Fruit fly (Drosophila melanogaster) whole organism, embryonic: ENCODE results near the gene a10.

ENCODE experiments used
- Adf1 ChIP-seq: fragments of 200-800 bp; sonication (Bioruptor generic); IDR thresholded peaks from 2 replicates; pipeline ENCODE4 v1.3.6; 2022; ENCODE audit warnings: missing biosample characterization, missing genetic modification characterization
- Asciz ChIP-seq: fragments of 200-800 bp; sonication (Bioruptor generic); optimal IDR thresholded peaks from 2 replicates; lab custom pipeline; 2017; ENCODE audit warnings: missing biosample characterization, mild to moderate bottlenecking, missing genetic modification characterization, missing genetic modification reagents
- CG10462 ChIP-seq: fragments of 200-800 bp; sonication (Bioruptor generic); optimal IDR thresholded peaks from 2 replicates; lab custom pipeline; 2016; ENCODE audit warnings: missing biosample characterization, missing genetic modification characterization
- CG11723 ChIP-seq: fragments of 200-800 bp; sonication (Bioruptor generic); optimal IDR thresholded peaks from 2 replicates; lab custom pipeline; 2017; ENCODE audit warnings: missing biosample characterization, mild to moderate bottlenecking, missing genetic modification characterization
- CG12769 ChIP-seq: fragments of 200-800 bp; sonication (Bioruptor generic); optimal IDR thresholded peaks from 2 replicates; lab custom pipeline; 2019; ENCODE audit warnings: missing biosample characterization, mild to moderate bottlenecking, missing genetic modification characterization, moderate library complexity
- CG13287 ChIP-seq: fragments of 200-800 bp; sonication (Bioruptor generic); IDR thresholded peaks from 2 replicates; pipeline ENCODE4 v1.3.6; 2022; ENCODE audit warnings: missing biosample characterization, missing genetic modification characterization; ENCODE audit not compliant: partially characterized antibody
- CG13894 ChIP-seq: fragments of 200-800 bp; sonication (Bioruptor generic); optimal IDR thresholded peaks from 3 replicates; lab custom pipeline; 2018; ENCODE audit warnings: missing biosample characterization, mild to moderate bottlenecking, missing genetic modification characterization, moderate library complexity
- CG1603 ChIP-seq: fragments of 200-800 bp; sonication (Bioruptor generic); optimal IDR thresholded peaks from 2 replicates; lab custom pipeline; 2019; ENCODE audit warnings: missing biosample characterization, mild to moderate bottlenecking, missing genetic modification characterization, moderate library complexity
- CG1647 ChIP-seq: fragments of 200-800 bp; sonication (Bioruptor generic); optimal IDR thresholded peaks from 3 replicates; lab custom pipeline; 2016; ENCODE audit warnings: missing biosample characterization, missing genetic modification characterization
- CG18599 ChIP-seq: fragments of 200-800 bp; sonication (Bioruptor generic); optimal IDR thresholded peaks from 3 replicates; lab custom pipeline; 2017; ENCODE audit warnings: missing biosample characterization, missing genetic modification characterization, mild to moderate bottlenecking, moderate library complexity, missing genetic modification reagents
- CG2678 ChIP-seq: fragments of 200-800 bp; sonication (Bioruptor generic); optimal IDR thresholded peaks from 3 replicates; lab custom pipeline; 2019; ENCODE audit warnings: missing biosample characterization, mild to moderate bottlenecking, missing genetic modification characterization, moderate library complexity
- CG4360 ChIP-seq: fragments of 200-800 bp; sonication (Bioruptor generic); IDR thresholded peaks from 2 replicates; pipeline ENCODE4 v1.3.6; 2022; ENCODE audit warnings: missing biosample characterization, missing genetic modification characterization
- CG5180 ChIP-seq: fragments of 200-800 bp; sonication (Bioruptor generic); optimal IDR thresholded peaks from 3 replicates; lab custom pipeline; 2017; ENCODE audit warnings: missing biosample characterization, missing genetic modification characterization, mild to moderate bottlenecking, moderate library complexity, missing genetic modification reagents
- CG6765 ChIP-seq: fragments of 200-800 bp; sonication (Bioruptor generic); optimal IDR thresholded peaks from 3 replicates; lab custom pipeline; 2017; ENCODE audit warnings: missing biosample characterization, mild to moderate bottlenecking, missing genetic modification characterization
- CG6813 ChIP-seq: fragments of 200-800 bp; sonication (Bioruptor generic); optimal IDR thresholded peaks from 2 replicates; lab custom pipeline; 2017; ENCODE audit warnings: missing biosample characterization, missing genetic modification characterization, mild to moderate bottlenecking, moderate library complexity, missing genetic modification reagents
- CG6854 ChIP-seq: fragments of 200-800 bp; sonication (Bioruptor generic); optimal IDR thresholded peaks from 3 replicates; lab custom pipeline; 2017; ENCODE audit warnings: missing biosample characterization, mild to moderate bottlenecking, missing genetic modification characterization
- CG7786 ChIP-seq: fragments of 200-800 bp; sonication (Bioruptor generic); optimal IDR thresholded peaks from 2 replicates; lab custom pipeline; 2016; ENCODE audit warnings: missing biosample characterization, missing genetic modification characterization
- CG8089 ChIP-seq: fragments of 200-800 bp; sonication (Bioruptor generic); optimal IDR thresholded peaks from 3 replicates; lab custom pipeline; 2016; ENCODE audit warnings: missing biosample characterization, missing genetic modification characterization
- CG9797 ChIP-seq: fragments of 200-800 bp; sonication (Bioruptor generic); optimal IDR thresholded peaks from 3 replicates; lab custom pipeline; 2018; ENCODE audit warnings: missing biosample characterization, mild to moderate bottlenecking, missing genetic modification characterization
- CG9932 ChIP-seq: fragments of 200-800 bp; sonication (Bioruptor generic); IDR thresholded peaks from 2 replicates; pipeline ENCODE4 v1.3.6; 2022; ENCODE audit warnings: missing biosample characterization, missing genetic modification characterization
- CrebB ChIP-seq: fragments of 200-800 bp; sonication (Bioruptor generic); optimal IDR thresholded peaks from 3 replicates; lab custom pipeline; 2018; ENCODE audit warnings: missing biosample characterization, mild to moderate bottlenecking, missing genetic modification characterization
- Dek ChIP-seq: fragments of 200-800 bp; sonication (Bioruptor generic); optimal IDR thresholded peaks from 3 replicates; lab custom pipeline; 2019; ENCODE audit warnings: missing biosample characterization, mild to moderate bottlenecking, missing genetic modification characterization, moderate library complexity
- GATAe ChIP-seq: fragments of 200-800 bp; sonication (Bioruptor generic); conservative IDR thresholded peaks from 2 replicates; pipeline ENCODE4 v1.3.6; 2022; ENCODE audit warnings: missing biosample characterization, missing genetic modification characterization
- Gsc ChIP-seq: fragments of 200-800 bp; sonication (Bioruptor generic); IDR thresholded peaks from 2 replicates; pipeline ENCODE4 v1.3.6; 2022; ENCODE audit warnings: missing biosample characterization, missing genetic modification characterization
- Gug ChIP-seq: fragments of 200-800 bp; sonication (Bioruptor generic); IDR thresholded peaks from 4 replicates; pipeline ENCODE4 v1.3.6; 2022; ENCODE audit warnings: missing biosample characterization, missing genetic modification characterization
- HHEX ChIP-seq: fragments of 200-800 bp; sonication (Bioruptor generic); optimal IDR thresholded peaks from 3 replicates; lab custom pipeline; 2017; ENCODE audit warnings: missing biosample characterization, mild to moderate bottlenecking, missing genetic modification characterization, missing genetic modification reagents
- Hsf ChIP-seq: fragments of 200-800 bp; sonication (Bioruptor generic); optimal IDR thresholded peaks from 3 replicates; lab custom pipeline; 2016; ENCODE audit warnings: missing biosample characterization, missing genetic modification characterization
- MBD-R2 ChIP-seq: fragments of 200-800 bp; sonication (Bioruptor generic); IDR thresholded peaks from 2 replicates; pipeline ENCODE4 v1.3.6; 2022; ENCODE audit warnings: missing biosample characterization, missing genetic modification characterization
- Optix ChIP-seq: fragments of 200-800 bp; sonication (Bioruptor generic); IDR thresholded peaks from 3 replicates; pipeline ENCODE4 v1.3.6; 2022; ENCODE audit warnings: missing biosample characterization, missing genetic modification characterization
- Ptx1 ChIP-seq: fragments of 200-800 bp; sonication (Bioruptor generic); IDR thresholded peaks from 2 replicates; pipeline ENCODE4 v1.3.6; 2022; ENCODE audit warnings: missing biosample characterization, missing genetic modification characterization
- Rfx ChIP-seq: fragments of 200-800 bp; sonication (Bioruptor generic); IDR thresholded peaks from 2 replicates; pipeline ENCODE4 v1.3.6; 2022; ENCODE audit warnings: missing biosample characterization, missing genetic modification characterization
- Scr ChIP-seq: fragments of 200-800 bp; sonication (Bioruptor generic); IDR thresholded peaks from 2 replicates; pipeline ENCODE4 v1.3.6; 2022; ENCODE audit warnings: missing biosample characterization, missing genetic modification characterization; ENCODE audit not compliant: partially characterized antibody
- ac ChIP-seq: fragments of 200-800 bp; sonication (Bioruptor generic); optimal IDR thresholded peaks from 3 replicates; lab custom pipeline; 2017; ENCODE audit warnings: missing biosample characterization, mild to moderate bottlenecking, missing genetic modification characterization
- aop ChIP-seq: fragments of 200-800 bp; sonication (Bioruptor generic); IDR thresholded peaks from 2 replicates; pipeline ENCODE4 v1.3.6; 2022; ENCODE audit warnings: missing biosample characterization, missing genetic modification characterization
- ash1 ChIP-seq: fragments of 200-800 bp; sonication (Bioruptor generic); optimal IDR thresholded peaks from 2 replicates; lab custom pipeline; 2018; ENCODE audit warnings: missing biosample characterization, mild to moderate bottlenecking, missing genetic modification characterization
- disco-r ChIP-seq: fragments of 200-800 bp; sonication (Bioruptor generic); optimal IDR thresholded peaks from 2 replicates; lab custom pipeline; 2016; ENCODE audit warnings: missing biosample characterization, missing genetic modification characterization
- emc ChIP-seq: fragments of 200-800 bp; sonication (Bioruptor generic); optimal IDR thresholded peaks from 2 replicates; lab custom pipeline; 2016; ENCODE audit warnings: missing biosample characterization, missing genetic modification characterization
- fru ChIP-seq: fragments of >200 bp; optimal IDR thresholded peaks from 2 replicates; lab custom pipeline; 2017
- gro ChIP-seq: fragments of 200-800 bp; sonication (Bioruptor generic); optimal IDR thresholded peaks from 2 replicates; lab custom pipeline; 2016; ENCODE audit warnings: missing biosample characterization, missing genetic modification characterization
- hth ChIP-seq: fragments of >200 bp; optimal IDR thresholded peaks from 2 replicates; lab custom pipeline; 2017; ENCODE audit warnings: inconsistent platforms
- knrl ChIP-seq: fragments of 200-800 bp; sonication (Bioruptor generic); IDR thresholded peaks from 3 replicates; pipeline ENCODE4 v1.3.6; 2022; ENCODE audit warnings: missing biosample characterization, missing genetic modification characterization; ENCODE audit not compliant: partially characterized antibody
- nom ChIP-seq: fragments of 200-800 bp; sonication (Bioruptor generic); optimal IDR thresholded peaks from 2 replicates; lab custom pipeline; 2017; ENCODE audit warnings: missing biosample characterization, missing genetic modification characterization, mild to moderate bottlenecking, moderate library complexity, missing genetic modification reagents
- oc ChIP-seq: fragments of 200-800 bp; sonication (Bioruptor generic); optimal IDR thresholded peaks from 2 replicates; lab custom pipeline; 2018; ENCODE audit warnings: missing biosample characterization, mild to moderate bottlenecking, missing genetic modification characterization, moderate library complexity
- sens ChIP-seq: fragments of 200-800 bp; sonication (Bioruptor generic); peaks from one replicate; lab custom pipeline; 2016; ENCODE audit warnings: missing biosample characterization, missing genetic modification characterization
- seq ChIP-seq: fragments of 200-800 bp; sonication (Bioruptor generic); IDR thresholded peaks from 2 replicates; pipeline ENCODE4 v1.3.6; 2022; ENCODE audit warnings: missing biosample characterization, missing genetic modification characterization
- sr ChIP-seq: fragments of 200-800 bp; sonication (Bioruptor generic); IDR thresholded peaks from 3 replicates; pipeline ENCODE4 v1.3.6; 2022; ENCODE audit warnings: missing biosample characterization, missing genetic modification characterization
- sug ChIP-seq: fragments of 200-800 bp; optimal IDR thresholded peaks from 2 replicates; lab custom pipeline; 2019; ENCODE audit warnings: missing biosample characterization, mild to moderate bottlenecking, missing genetic modification characterization, moderate library complexity
- trem ChIP-seq: fragments of 200-800 bp; optimal IDR thresholded peaks from 3 replicates; lab custom pipeline; 2019; ENCODE audit warnings: missing biosample characterization, mild to moderate bottlenecking, missing genetic modification characterization, moderate library complexity
- z ChIP-seq: fragments of 200-800 bp; sonication (Bioruptor generic); IDR thresholded peaks from 3 replicates; pipeline ENCODE4 v1.3.6; 2022; ENCODE audit warnings: missing biosample characterization, missing genetic modification characterization

The a10 gene

DNA sequence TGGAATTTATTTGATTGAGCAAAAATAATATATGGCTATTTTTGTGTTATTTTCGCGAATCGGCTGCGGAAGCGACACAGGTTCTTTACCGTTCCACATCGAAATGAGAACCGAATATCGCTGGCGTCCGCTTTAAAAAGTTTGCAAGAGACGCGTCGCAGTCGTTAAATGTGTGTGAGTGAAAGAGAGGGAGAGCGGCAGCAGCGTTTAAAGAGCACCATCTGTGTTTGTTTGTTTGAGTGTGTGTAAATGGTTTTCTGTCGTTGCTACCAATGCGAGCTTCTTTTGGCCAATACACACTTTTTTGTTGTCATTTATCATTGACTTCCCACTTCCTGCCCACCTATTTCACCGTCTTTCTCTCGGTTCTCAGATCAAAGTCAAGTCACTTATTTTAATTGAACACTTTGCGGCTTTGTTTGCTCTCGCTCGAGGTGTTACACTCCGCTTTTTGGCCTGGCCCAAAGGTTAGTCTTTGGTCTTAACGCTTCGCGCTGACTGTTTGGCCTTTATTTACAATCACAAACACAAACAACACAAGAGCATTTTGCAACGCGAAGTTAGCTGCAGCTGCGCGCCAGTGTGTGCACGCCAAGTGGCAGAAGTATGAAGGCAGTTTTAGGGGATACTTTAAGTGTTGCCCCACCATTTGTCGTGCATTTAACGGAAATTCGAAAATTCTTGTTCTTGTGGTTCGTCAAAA is 11.4 kb downstream of the a10 start, which contains the start of gene CG3764 (continued):
- TF ChIP-seq aop (GFP tag; lab: Robert Waterston, UW): peak; percentile 55; the same call in 1 of the 2 replicates
- peak; percentile 56 for TF ChIP-seq CG1647
- no peak for TF ChIP-seq oc
- TF ChIP-seq Ptx1 (GFP tag; lab: Robert Waterston, UW): peak; percentile 52; the same call in 1 of the 2 replicates
- peak; percentile 79 for TF ChIP-seq CG2678
- TF ChIP-seq Dek: peak; percentile 76
- TF ChIP-seq CG6813: peak; percentile 85
- peak; percentile 31; the same call in 1 of the 3 replicates for TF ChIP-seq knrl (GFP tag; lab: Robert Waterston, UW)
- peak; percentile 63 for TF ChIP-seq disco-r (GFP tag; lab: Kevin White, UChicago)
- TF ChIP-seq GATAe (GFP tag; lab: Robert Waterston, UW): no peak
- TF ChIP-seq CG6854: peak; percentile 81
- peak; percentile 73 for TF ChIP-seq CG5180 (GFP tag; lab: Kevin White, UChicago)
- peak; percentile 92 for TF ChIP-seq HHEX
- TF ChIP-seq CG9932 (GFP tag; lab: Robert Waterston, UW): peak; percentile 33; the same call in 1 of the 2 replicates
- peak; percentile 71 for TF ChIP-seq emc
- peak; percentile 83 for TF ChIP-seq gro (GFP tag; lab: Kevin White, UChicago)
- TF ChIP-seq sr (GFP tag; lab: Robert Waterston, UW): peak; percentile 65; the same call in 1 of the 3 replicates
- TF ChIP-seq Adf1 (GFP tag; lab: Robert Waterston, UW): peak; percentile 48
- peak; percentile 76 for TF ChIP-seq CG13894 (tag; lab: Kevin White, UChicago)
- TF ChIP-seq trem (tag; lab: Kevin White, UChicago): peak; percentile 85
- TF ChIP-seq CG4360: peak; percentile 46
- TF ChIP-seq fru (lab: Kevin White, UChicago): no peak
- TF ChIP-seq sens (GFP tag; lab: Kevin White, UChicago): peak; percentile 94
- peak; percentile 58; the same call in 1 of the 2 replicates for TF ChIP-seq MBD-R2 (GFP tag; lab: Robert Waterston, UW)
- TF ChIP-seq Gsc: no peak
- 0 out of 4 replicates have a peak, but pooled peaks have one; percentile 10 for TF ChIP-seq Gug (GFP tag; lab: Robert Waterston, UW)
- peak; percentile 44; the same call in 1 of the 2 replicates for TF ChIP-seq Scr
- TF ChIP-seq nom (GFP tag; lab: Kevin White, UChicago): peak; percentile 78
- TF ChIP-seq Hsf (GFP tag; lab: Kevin White, UChicago): peak; percentile 37
- TF ChIP-seq CrebB (tag; lab: Kevin White, UChicago): peak; percentile 88
- TF ChIP-seq CG9797 (GFP tag; lab: Kevin White, UChicago): peak; percentile 74
- peak; percentile 91 for TF ChIP-seq Asciz (GFP tag; lab: Kevin White, UChicago)
- peak; percentile 37 for TF ChIP-seq CG10462 (GFP tag; lab: Kevin White, UChicago)
- peak; percentile 44 for TF ChIP-seq CG7786 (GFP tag; lab: Kevin White, UChicago)
- peak; percentile 83 for TF ChIP-seq CG8089 (GFP tag; lab: Kevin White, UChicago)
- TF ChIP-seq ac (GFP tag; lab: Kevin White, UChicago): peak; percentile 69
- TF ChIP-seq hth: no peak
- peak; percentile 92 for TF ChIP-seq CG1603
- TF ChIP-seq Rfx (GFP tag; lab: Robert Waterston, UW): peak; percentile 72
- TF ChIP-seq CG13287 (GFP tag; lab: Robert Waterston, UW): peak; percentile 61
- peak; percentile 89 for TF ChIP-seq ash1 (GFP tag; lab: Kevin White, UChicago)
- TF ChIP-seq CG18599 (GFP tag; lab: Kevin White, UChicago): peak; percentile 76
- peak; percentile 84 for TF ChIP-seq CG12769 (tag; lab: Kevin White, UChicago)
- peak; percentile 45; the same call in 1 of the 3 replicates for TF ChIP-seq z
- peak; percentile 80 for TF ChIP-seq sug (tag; lab: Kevin White, UChicago)
- no peak for TF ChIP-seq Optix (GFP tag; lab: Robert Waterston, UW)
- peak; percentile 78 for TF ChIP-seq CG11723
- TF ChIP-seq seq (GFP tag; lab: Robert Waterston, UW): peak; percentile 85
- TF ChIP-seq CG6765 (GFP tag; lab: Kevin White, UChicago): peak; percentile 89
